Worm (Caenorhabditis elegans) whole organism, L2 larva: Measurements from ENCODE around the gene F26F2.10.

ENCODE experiments used
- R02D3.7 ChIP-seq: fragments of 150-350 bp; optimal IDR thresholded peaks from 2 replicates; lab custom pipeline; 2014; ENCODE audit warnings: missing biosample characterization, missing genetic modification characterization
- ama-1 ChIP-seq: fragments of 150-350 bp; optimal IDR thresholded peaks from 2 replicates; lab custom pipeline; 2018; ENCODE audit warnings: inconsistent platforms
- blmp-1 ChIP-seq: sonication (generic microtip); optimal IDR thresholded peaks from 2 replicates; lab custom pipeline; 2017; ENCODE audit warnings: missing genetic modification characterization, mild to moderate bottlenecking, missing compliant biosample characterization, antibody characterized with exemption, moderate library complexity; ENCODE audit not compliant: insufficient read depth
- dmd-4 ChIP-seq: sonication (generic microtip); optimal IDR thresholded peaks from 2 replicates; lab custom pipeline; 2017; ENCODE audit warnings: missing biosample characterization, missing genetic modification characterization
- elt-1 ChIP-seq: fragments of 150-350 bp; optimal IDR thresholded peaks from 2 replicates; lab custom pipeline; 2014; ENCODE audit warnings: missing biosample characterization, missing genetic modification characterization
- fos-1 ChIP-seq: fragments of 150-350 bp; optimal IDR thresholded peaks from 2 replicates; lab custom pipeline; 2014; ENCODE audit warnings: missing biosample characterization, missing genetic modification characterization
- lin-13 ChIP-seq: fragments of 150-350 bp; optimal IDR thresholded peaks from 2 replicates; lab custom pipeline; 2014; ENCODE audit warnings: missing biosample characterization, missing genetic modification reagents, missing genetic modification characterization
- mdl-1 ChIP-seq, 2 experiments: fragments of 150-350 bp in 1 of 2; sonication (generic microtip) in 1 of 2; optimal IDR thresholded peaks; 2 replicates each; lab custom pipeline; 2017; ENCODE audit warnings: missing biosample characterization in 2 of 2, missing genetic modification characterization in 2 of 2
- nhr-129 ChIP-seq: fragments of 150-350 bp; optimal IDR thresholded peaks from 2 replicates; lab custom pipeline; 2014; ENCODE audit warnings: missing biosample characterization, missing genetic modification characterization
- nhr-77 ChIP-seq: fragments of 150-350 bp; optimal IDR thresholded peaks from 2 replicates; lab custom pipeline; 2014; ENCODE audit warnings: missing biosample characterization, missing genetic modification characterization
- unc-62 ChIP-seq: fragments of 150-350 bp; optimal IDR thresholded peaks from 2 replicates; lab custom pipeline; 2014; ENCODE audit warnings: missing biosample characterization, missing genetic modification reagents, missing genetic modification characterization

DNA sequence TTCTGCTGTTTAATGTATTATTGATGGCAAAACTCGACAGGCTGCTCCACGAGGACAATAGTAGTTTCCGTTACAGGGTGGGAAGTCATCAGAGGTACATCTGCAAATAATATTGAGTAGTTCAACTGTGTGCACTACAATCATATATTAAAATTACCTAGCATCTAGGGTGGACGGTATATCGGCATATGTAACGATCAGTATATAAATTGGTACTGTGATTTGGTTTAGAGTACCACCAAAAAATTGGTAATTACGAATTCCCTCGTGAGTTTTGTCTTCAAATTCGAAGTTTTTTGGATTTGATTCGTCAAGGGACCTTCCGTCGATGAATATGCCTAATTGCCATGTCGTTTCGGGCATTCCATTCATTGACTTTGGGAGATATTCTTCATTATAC, 42.2 kb upstream of the F26F2.10 start, which contains the start of gene ttr-13:
- TF ChIP-seq mdl-1 (tag; optimal IDR thresholded peaks at IDR 0.05; lab: Kevin White, UChicago) (no peak), fos-1 (tag; lab: Kevin White, UChicago) (no peak), ama-1 (lab: Kevin White, UChicago) (no peak), blmp-1 (tag; lab: Kevin White, UChicago) (no peak), nhr-77 (no peak), nhr-129 (tag; lab: Kevin White, UChicago) (no peak), dmd-4 (no peak), R02D3.7 (no peak), elt-1 (tag; lab: Kevin White, UChicago) (no peak), unc-62 (GFP tag; lab: Kevin White, UChicago) (no peak), lin-13 (GFP tag; lab: Kevin White, UChicago) (no peak)
